Fruit fly (Drosophila melanogaster) whole organism, embryonic: ENCODE measurements around the gene CG8765.

Experiments used
- B-H1 ChIP-seq: fragments of 200-800 bp; sonication (Bioruptor generic); IDR thresholded peaks from 3 replicates; pipeline ENCODE4 v1.3.6; 2022; ENCODE audit warnings: missing biosample characterization, missing genetic modification characterization
- CG1024 ChIP-seq: fragments of 200-800 bp; sonication (Bioruptor generic); IDR thresholded peaks from 2 replicates; pipeline ENCODE4 v1.3.6; 2022; ENCODE audit warnings: missing biosample characterization, missing genetic modification characterization
- CG10274 ChIP-seq: fragments of 200-800 bp; sonication (Bioruptor generic); optimal IDR thresholded peaks from 3 replicates; lab custom pipeline; 2017; ENCODE audit warnings: missing biosample characterization, mild to moderate bottlenecking, missing genetic modification characterization
- CG11695 ChIP-seq: fragments of 200-800 bp; sonication (Bioruptor generic); IDR thresholded peaks from 3 replicates; pipeline ENCODE4 v1.3.6; 2022; ENCODE audit warnings: missing biosample characterization, missing genetic modification characterization
- CG12659 ChIP-seq: fragments of 200-800 bp; sonication (Bioruptor generic); optimal IDR thresholded peaks from 3 replicates; lab custom pipeline; 2017; ENCODE audit warnings: mild to moderate bottlenecking, missing biosample characterization, missing genetic modification reagents, missing genetic modification characterization
- CG13123 ChIP-seq: fragments of 200-800 bp; sonication (Bioruptor generic); optimal IDR thresholded peaks from 2 replicates; lab custom pipeline; 2016; ENCODE audit warnings: missing biosample characterization, missing genetic modification characterization
- CG13775 ChIP-seq: fragments of 200-800 bp; sonication (Bioruptor generic); optimal IDR thresholded peaks from 3 replicates; lab custom pipeline; 2017; ENCODE audit warnings: missing biosample characterization, mild to moderate bottlenecking, missing genetic modification characterization
- CG14710 ChIP-seq: fragments of 200-800 bp; sonication (Bioruptor generic); optimal IDR thresholded peaks from 3 replicates; lab custom pipeline; 2019; ENCODE audit warnings: missing biosample characterization, mild to moderate bottlenecking, missing genetic modification characterization, moderate library complexity
- CG14860 ChIP-seq: fragments of 200-800 bp; sonication (Bioruptor generic); IDR thresholded peaks from 3 replicates; pipeline ENCODE4 v1.3.6; 2022; ENCODE audit warnings: missing biosample characterization, missing genetic modification characterization; ENCODE audit not compliant: partially characterized antibody
- CG17385 ChIP-seq: fragments of 200-800 bp; sonication (Bioruptor generic); optimal IDR thresholded peaks from 3 replicates; lab custom pipeline; 2018; ENCODE audit warnings: missing biosample characterization, mild to moderate bottlenecking, missing genetic modification characterization
- CG18599 ChIP-seq: fragments of 200-800 bp; sonication (Bioruptor generic); optimal IDR thresholded peaks from 3 replicates; lab custom pipeline; 2017; ENCODE audit warnings: missing biosample characterization, missing genetic modification characterization, mild to moderate bottlenecking, moderate library complexity, missing genetic modification reagents
- CG2712 ChIP-seq: fragments of 200-800 bp; optimal IDR thresholded peaks from 3 replicates; lab custom pipeline; 2019; ENCODE audit warnings: missing biosample characterization, mild to moderate bottlenecking, missing genetic modification characterization, moderate library complexity
- CG31388 ChIP-seq: fragments of 200-800 bp; sonication (Bioruptor generic); optimal IDR thresholded peaks from 2 replicates; lab custom pipeline; 2016; ENCODE audit warnings: missing biosample characterization, missing genetic modification characterization
- CG4282 ChIP-seq: fragments of 200-800 bp; sonication (Bioruptor generic); optimal IDR thresholded peaks from 2 replicates; lab custom pipeline; 2016; ENCODE audit warnings: missing biosample characterization, missing genetic modification characterization
- CG4404 ChIP-seq: fragments of 200-800 bp; sonication (Bioruptor generic); IDR thresholded peaks from 2 replicates; pipeline ENCODE4 v1.3.6; 2022; ENCODE audit warnings: missing biosample characterization, missing genetic modification characterization
- CG4424 ChIP-seq: fragments of 200-800 bp; sonication (Bioruptor generic); optimal IDR thresholded peaks from 3 replicates; lab custom pipeline; 2016; ENCODE audit warnings: missing biosample characterization, missing genetic modification characterization
- CG5953 ChIP-seq: fragments of 200-800 bp; sonication (Bioruptor generic); IDR thresholded peaks from 2 replicates; pipeline ENCODE4 v1.3.6; 2022; ENCODE audit warnings: missing biosample characterization, missing genetic modification characterization
- CG6765 ChIP-seq: fragments of 200-800 bp; sonication (Bioruptor generic); optimal IDR thresholded peaks from 3 replicates; lab custom pipeline; 2017; ENCODE audit warnings: missing biosample characterization, mild to moderate bottlenecking, missing genetic modification characterization
- CG8089 ChIP-seq: fragments of 200-800 bp; sonication (Bioruptor generic); optimal IDR thresholded peaks from 3 replicates; lab custom pipeline; 2016; ENCODE audit warnings: missing biosample characterization, missing genetic modification characterization
- CTCF ChIP-seq: fragments of 200-800 bp; sonication (Bioruptor generic); optimal IDR thresholded peaks from 2 replicates; lab custom pipeline; 2017; ENCODE audit warnings: missing biosample characterization, mild to moderate bottlenecking, missing genetic modification characterization, moderate library complexity
- Drgx ChIP-seq: fragments of 200-800 bp; sonication (Bioruptor generic); IDR thresholded peaks from 2 replicates; pipeline ENCODE4 v1.3.6; 2022; ENCODE audit warnings: missing biosample characterization, missing genetic modification characterization
- Elba2 ChIP-seq: fragments of 200-800 bp; sonication (Bioruptor generic); optimal IDR thresholded peaks from 3 replicates; lab custom pipeline; 2016; ENCODE audit warnings: missing biosample characterization, missing genetic modification characterization
- Hr3 ChIP-seq: fragments of 200-800 bp; sonication (Bioruptor generic); optimal IDR thresholded peaks from 3 replicates; lab custom pipeline; 2016; ENCODE audit warnings: missing biosample characterization, missing genetic modification characterization
- Hr39 ChIP-seq: fragments of >200 bp; optimal IDR thresholded peaks from 2 replicates; lab custom pipeline; 2017
- MESR4 ChIP-seq: fragments of 200-800 bp; sonication (Bioruptor generic); optimal IDR thresholded peaks from 2 replicates; lab custom pipeline; 2018; ENCODE audit warnings: missing biosample characterization, mild to moderate bottlenecking, missing genetic modification characterization, moderate library complexity
- Neu2 ChIP-seq: fragments of 200-800 bp; sonication (Bioruptor generic); optimal IDR thresholded peaks from 3 replicates; lab custom pipeline; 2016; ENCODE audit warnings: missing biosample characterization, missing genetic modification characterization, borderline replicate concordance
- Optix ChIP-seq: fragments of 200-800 bp; sonication (Bioruptor generic); IDR thresholded peaks from 3 replicates; pipeline ENCODE4 v1.3.6; 2022; ENCODE audit warnings: missing biosample characterization, missing genetic modification characterization
- al ChIP-seq: fragments of 200-800 bp; sonication (Bioruptor generic); IDR thresholded peaks from 2 replicates; pipeline ENCODE4 v1.3.6; 2022; ENCODE audit warnings: missing biosample characterization, missing genetic modification characterization
- bigmax ChIP-seq: fragments of 200-800 bp; sonication (Bioruptor generic); optimal IDR thresholded peaks from 2 replicates; lab custom pipeline; 2018; ENCODE audit warnings: missing biosample characterization, mild to moderate bottlenecking, missing genetic modification characterization
- cad ChIP-seq: fragments of >200 bp; optimal IDR thresholded peaks from 2 replicates; lab custom pipeline; 2017; ENCODE audit warnings: missing biosample characterization, missing genetic modification characterization
- cas ChIP-seq: fragments of 200-800 bp; sonication (Bioruptor generic); IDR thresholded peaks from 2 replicates; pipeline ENCODE4 v1.3.6; 2022; ENCODE audit warnings: missing biosample characterization, missing genetic modification characterization
- corto ChIP-seq: fragments of 200-800 bp; sonication (Bioruptor generic); optimal IDR thresholded peaks from 2 replicates; lab custom pipeline; 2016; ENCODE audit warnings: missing biosample characterization, mild to moderate bottlenecking, missing genetic modification characterization, moderate library complexity
- crol ChIP-seq: fragments of 200-800 bp; sonication (Bioruptor generic); IDR thresholded peaks from 2 replicates; pipeline ENCODE4 v1.3.6; 2022; ENCODE audit warnings: missing biosample characterization, missing genetic modification characterization
- crp ChIP-seq, 2 experiments: fragments of 200-800 bp; sonication (Bioruptor generic); optimal IDR thresholded peaks; 2 replicates in 1 of 2; 3 replicates in 1 of 2; lab custom pipeline; 2017; ENCODE audit warnings: missing biosample characterization in 2 of 2, missing genetic modification characterization in 2 of 2, mild to moderate bottlenecking in 1 of 2, moderate library complexity in 1 of 2
- dan ChIP-seq: fragments of 200-800 bp; sonication (Bioruptor generic); IDR thresholded peaks from 2 replicates; pipeline ENCODE4 v1.3.6; 2022; ENCODE audit warnings: missing biosample characterization, missing genetic modification characterization
- ewg ChIP-seq: fragments of 200-800 bp; sonication (Bioruptor generic); optimal IDR thresholded peaks from 3 replicates; lab custom pipeline; 2017; ENCODE audit warnings: mild to moderate bottlenecking, missing biosample characterization, missing genetic modification reagents, missing genetic modification characterization
- fd96Cb ChIP-seq: fragments of 200-800 bp; sonication (Bioruptor generic); optimal IDR thresholded peaks from 2 replicates; lab custom pipeline; 2018; ENCODE audit warnings: missing biosample characterization, mild to moderate bottlenecking, missing genetic modification characterization, moderate library complexity
- gcm ChIP-seq: fragments of 200-800 bp; sonication (Bioruptor generic); optimal IDR thresholded peaks from 2 replicates; lab custom pipeline; 2019; ENCODE audit warnings: missing biosample characterization, mild to moderate bottlenecking, missing genetic modification characterization, moderate library complexity
- gfzf ChIP-seq: fragments of 200-800 bp; sonication (Bioruptor generic); optimal IDR thresholded peaks from 2 replicates; lab custom pipeline; 2016; ENCODE audit warnings: missing biosample characterization, mild to moderate bottlenecking, missing genetic modification characterization, moderate library complexity
- gsb-n ChIP-seq: fragments of 200-800 bp; sonication (Bioruptor generic); optimal IDR thresholded peaks from 3 replicates; lab custom pipeline; 2018; ENCODE audit warnings: missing biosample characterization, mild to moderate bottlenecking, missing genetic modification characterization
- insv ChIP-seq, 2 experiments: fragments of 200-800 bp; sonication (Bioruptor generic); optimal IDR thresholded peaks; 3 replicates each; lab custom pipeline; 2016 to 2018; ENCODE audit warnings: missing biosample characterization in 2 of 2, missing genetic modification characterization in 2 of 2
- nerfin-1 ChIP-seq: fragments of 200-800 bp; sonication (Bioruptor generic); optimal IDR thresholded peaks from 3 replicates; lab custom pipeline; 2019; ENCODE audit warnings: missing biosample characterization, mild to moderate bottlenecking, missing genetic modification characterization, moderate library complexity
- otp ChIP-seq: fragments of 200-800 bp; sonication (Bioruptor generic); IDR thresholded peaks from 3 replicates; pipeline ENCODE4, ENCODE4 v1.3.6; 2022; ENCODE audit warnings: missing biosample characterization, missing genetic modification characterization
- prd ChIP-seq, 3 experiments: fragments of >200 bp in 2 of 3; fragments of 200-800 bp in 1 of 3; sonication (Bioruptor generic) in 1 of 3; optimal IDR thresholded peaks in 2 of 3; IDR thresholded peaks in 1 of 3; 2 replicates in 2 of 3; 3 replicates in 1 of 3; pipeline versions ENCODE4 v1.3.6 to Lab custom; 2017 to 2022; ENCODE audit warnings: missing biosample characterization in 1 of 3, missing genetic modification characterization in 1 of 3
- pum ChIP-seq: fragments of 200-800 bp; sonication (Bioruptor generic); optimal IDR thresholded peaks from 2 replicates; lab custom pipeline; 2016; ENCODE audit warnings: missing biosample characterization, missing genetic modification characterization
- ro ChIP-seq: fragments of 200-800 bp; sonication (Bioruptor generic); IDR thresholded peaks from 2 replicates; pipeline ENCODE4 v1.3.6; 2022; ENCODE audit warnings: missing biosample characterization, missing genetic modification characterization
- sima ChIP-seq: fragments of 200-800 bp; sonication (Bioruptor generic); optimal IDR thresholded peaks from 2 replicates; lab custom pipeline; 2016; ENCODE audit warnings: missing biosample characterization, missing genetic modification characterization
- tap ChIP-seq: fragments of 200-800 bp; optimal IDR thresholded peaks from 3 replicates; lab custom pipeline; 2019; ENCODE audit warnings: missing biosample characterization, mild to moderate bottlenecking, missing genetic modification characterization, moderate library complexity
- unpg ChIP-seq: fragments of 200-800 bp; sonication (Bioruptor generic); optimal IDR thresholded peaks from 3 replicates; lab custom pipeline; 2018; ENCODE audit warnings: missing biosample characterization, mild to moderate bottlenecking, missing genetic modification characterization, moderate library complexity
- vnd ChIP-seq: fragments of 200-800 bp; sonication (Bioruptor generic); IDR thresholded peaks from 3 replicates; pipeline ENCODE4 v1.3.6; 2022; ENCODE audit warnings: missing biosample characterization, missing genetic modification characterization; ENCODE audit not compliant: partially characterized antibody
- z ChIP-seq: fragments of 200-800 bp; sonication (Bioruptor generic); IDR thresholded peaks from 3 replicates; pipeline ENCODE4 v1.3.6; 2022; ENCODE audit warnings: missing biosample characterization, missing genetic modification characterization

Gene CG8765

DNA sequence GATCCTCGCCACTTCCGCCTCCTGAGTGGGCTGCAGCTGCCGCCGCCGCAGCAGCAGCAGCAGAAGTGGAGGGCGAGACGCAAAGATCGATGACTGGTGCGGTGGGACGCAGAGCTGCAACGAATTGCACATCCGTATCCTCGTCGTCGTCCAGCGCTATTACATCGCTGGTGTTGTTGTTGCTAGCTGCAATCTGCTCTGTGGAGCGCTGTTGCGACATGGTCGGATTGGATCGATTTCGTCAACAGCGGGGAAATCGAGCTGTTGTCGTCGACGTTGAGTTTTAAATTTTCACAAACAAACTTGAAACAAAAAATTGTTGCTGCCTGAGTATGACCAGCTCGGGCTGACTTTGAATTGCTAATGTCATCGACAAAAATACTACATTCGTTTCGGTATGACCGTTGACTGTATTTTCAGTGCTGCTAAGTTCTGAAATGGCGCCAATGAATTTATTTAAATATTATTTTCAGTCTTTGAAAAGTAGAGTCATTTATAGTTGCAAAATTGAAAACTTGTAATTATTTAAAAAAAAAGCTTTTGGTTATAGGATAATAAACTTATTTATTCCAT is 44.6 kb downstream of the CG8765 start, which contains the start of gene Rnf146 (continued):
- peak; percentile 46 for TF ChIP-seq CG12659 (GFP tag; lab: Kevin White, UChicago)
- no peak for TF ChIP-seq vnd (GFP tag; lab: Robert Waterston, UW)
- TF ChIP-seq dan (GFP tag; lab: Robert Waterston, UW), result no peak
- peak in 1 of 2 experiments; percentile 0 for TF ChIP-seq insv (GFP tag; optimal IDR thresholded peaks at IDR 0.05; lab: Kevin White, UChicago)
- TF ChIP-seq cad, result no peak
- TF ChIP-seq CG17385, result no peak
- TF ChIP-seq CG4424, result no peak
- TF ChIP-seq Drgx (GFP tag; lab: Robert Waterston, UW), result no peak
- TF ChIP-seq bigmax (GFP tag; lab: Kevin White, UChicago), result no peak
- no peak for TF ChIP-seq CTCF (GFP tag; lab: Kevin White, UChicago)
- no peak for TF ChIP-seq pum (GFP tag; lab: Kevin White, UChicago)
- TF ChIP-seq gfzf, result peak; percentile 86
- TF ChIP-seq nerfin-1, result no peak
- TF ChIP-seq ro (GFP tag; lab: Robert Waterston, UW), result no peak
- TF ChIP-seq al (GFP tag; lab: Robert Waterston, UW), result no peak
- no peak for TF ChIP-seq prd (optimal IDR thresholded peaks at IDR 0.05; lab: Kevin White, UChicago)
- TF ChIP-seq prd (GFP tag; IDR thresholded peaks at IDR 0.05; lab: Robert Waterston, UW), result no peak
- peak; percentile 75 for TF ChIP-seq MESR4 (GFP tag; lab: Kevin White, UChicago)
- no peak for TF ChIP-seq ewg
- TF ChIP-seq CG14710 (tag; lab: Kevin White, UChicago), result peak; percentile 46
- 0 out of 3 replicates have a peak, but pooled peaks have one; percentile 43 for TF ChIP-seq z (GFP tag; lab: Robert Waterston, UW)
- no peak for TF ChIP-seq gcm (GFP tag; lab: Kevin White, UChicago)
- TF ChIP-seq CG4282 (GFP tag; lab: Kevin White, UChicago), result no peak
- TF ChIP-seq CG13775, result no peak
- no peak for TF ChIP-seq otp
- no peak for TF ChIP-seq CG4404 (GFP tag; lab: Robert Waterston, UW)
- TF ChIP-seq CG5953, result no peak
- TF ChIP-seq sima (GFP tag; lab: Kevin White, UChicago), result no peak
- TF ChIP-seq CG31388 (GFP tag; lab: Kevin White, UChicago), result no peak
- no peak for TF ChIP-seq CG1024 (GFP tag; lab: Robert Waterston, UW)
- peak; percentile 6 for TF ChIP-seq CG2712
- TF ChIP-seq CG10274 (GFP tag; lab: Kevin White, UChicago), result no peak
- TF ChIP-seq crp (GFP tag; optimal IDR thresholded peaks at IDR 0.05; lab: Kevin White, UChicago), result no peak
- TF ChIP-seq CG14860 (GFP tag; lab: Robert Waterston, UW), result no peak
- no peak for TF ChIP-seq CG6765 (GFP tag; lab: Kevin White, UChicago)
- TF ChIP-seq CG13123 (GFP tag; lab: Kevin White, UChicago), result no peak
- TF ChIP-seq B-H1 (GFP tag; lab: Robert Waterston, UW), result no peak
- TF ChIP-seq CG8089 (GFP tag; lab: Kevin White, UChicago), result no peak
- no peak for TF ChIP-seq corto (GFP tag; lab: Kevin White, UChicago)
- no peak for TF ChIP-seq unpg (GFP tag; lab: Kevin White, UChicago)
- TF ChIP-seq fd96Cb, result no peak
- peak; percentile 41 for TF ChIP-seq gsb-n (tag; lab: Kevin White, UChicago)
- peak; percentile 57; the same call in 1 of the 2 replicates for TF ChIP-seq crol
- TF ChIP-seq Neu2 (GFP tag; lab: Kevin White, UChicago), result no peak
- TF ChIP-seq Elba2 (GFP tag; lab: Kevin White, UChicago), result no peak
- TF ChIP-seq Hr3, result no peak
- TF ChIP-seq Optix (GFP tag; lab: Robert Waterston, UW), result 0 out of 3 replicates have a peak, but pooled peaks have one; percentile 17
- TF ChIP-seq CG11695 (GFP tag; lab: Robert Waterston, UW), result no peak
- no peak for TF ChIP-seq tap (tag; lab: Kevin White, UChicago)
- TF ChIP-seq Hr39, result no peak
- TF ChIP-seq CG18599 (GFP tag; lab: Kevin White, UChicago), result no peak
- TF ChIP-seq cas (GFP tag; lab: Robert Waterston, UW), result no peak
